Worm (Caenorhabditis elegans): Measurements from ENCODE around the gene ztf-1.

ztf-1 gene

ce11 chrIII:8795595-8796141 lies 3.5 kb upstream of the ztf-1 start:
- peak; percentile 60 for TF ChIP-seq nhr-77 (tag; optimal IDR thresholded peaks at IDR 0.05)
- peak; percentile 68 for TF ChIP-seq egl-5 (tag; optimal IDR thresholded peaks at IDR 0.05)
- peak; percentile 78 for TF ChIP-seq ztf-4 (tag; optimal IDR thresholded peaks at IDR 0.05)
- TF ChIP-seq ZK546.5 (tag; optimal IDR thresholded peaks at IDR 0.05), result no peak
- peak; percentile 53 for TF ChIP-seq ceh-9 (tag; optimal IDR thresholded peaks at IDR 0.05)
- peak; percentile 88 for TF ChIP-seq egl-27 (tag; optimal IDR thresholded peaks at IDR 0.05)
- TF ChIP-seq nhr-25 (tag; optimal IDR thresholded peaks at IDR 0.05), result peak; percentile 98
- peak; percentile 96 for TF ChIP-seq mdl-1 (tag; optimal IDR thresholded peaks at IDR 0.05)
- TF ChIP-seq sea-2 (GFP tag; optimal IDR thresholded peaks at IDR 0.05), result peak; percentile 94
- no peak for TF ChIP-seq fkh-2 (tag; optimal IDR thresholded peaks at IDR 0.05)
- TF ChIP-seq pqm-1 (tag; optimal IDR thresholded peaks at IDR 0.05), result peak; percentile 85
- TF ChIP-seq fos-1 (tag; optimal IDR thresholded peaks at IDR 0.05), result peak; percentile 53
- peak; percentile 2 for TF ChIP-seq nhr-76 (tag; optimal IDR thresholded peaks at IDR 0.05)
- peak in 1 of 3 experiments; percentile 36 for TF ChIP-seq elt-3 (tag; optimal IDR thresholded peaks at IDR 0.05)
- TF ChIP-seq mml-1 (tag; optimal IDR thresholded peaks at IDR 0.05), result no peak
- peak; percentile 71 for TF ChIP-seq lin-15B (tag; optimal IDR thresholded peaks at IDR 0.05)
- peak; percentile 90 for TF ChIP-seq pha-4 (tag; optimal IDR thresholded peaks at IDR 0.05)
- peak; percentile 54 for TF ChIP-seq skn-1 (tag; optimal IDR thresholded peaks at IDR 0.05)
- TF ChIP-seq nhr-23 (tag; optimal IDR thresholded peaks at IDR 0.05), result peak; percentile 99
- peak; percentile 95 for TF ChIP-seq unc-62 (GFP tag; optimal IDR thresholded peaks at IDR 0.05)
- no peak for TF ChIP-seq nhr-67 (tag; optimal IDR thresholded peaks at IDR 0.05)
- TF ChIP-seq nhr-11 (tag; optimal IDR thresholded peaks at IDR 0.05), result peak; percentile 93
- peak; percentile 95 for TF ChIP-seq ceh-28 (tag; optimal IDR thresholded peaks at IDR 0.05)
- TF ChIP-seq elt-1 (tag; optimal IDR thresholded peaks at IDR 0.05), result peak; percentile 83
- TF ChIP-seq nfya-1 (tag; optimal IDR thresholded peaks at IDR 0.05; ENCODE audit: insufficient read depth), result peak; percentile 97
- peak; percentile 66 for TF ChIP-seq elt-2 (tag; optimal IDR thresholded peaks at IDR 0.05)
- TF ChIP-seq nhr-12 (tag; optimal IDR thresholded peaks at IDR 0.05), result no peak
- peak; percentile 93 for TF ChIP-seq tbx-2 (tag; optimal IDR thresholded peaks at IDR 0.05)
- peak; percentile 95 for TF ChIP-seq fkh-10 (GFP tag; optimal IDR thresholded peaks at IDR 0.05)
- peak; percentile 20 for TF ChIP-seq unc-39 (tag; optimal IDR thresholded peaks at IDR 0.05)
- peak; percentile 100 for TF ChIP-seq hmg-11 (tag; optimal IDR thresholded peaks at IDR 0.05)
- peak; percentile 97 for TF ChIP-seq nhr-43 (tag; optimal IDR thresholded peaks at IDR 0.05; ENCODE audit: poor library complexity, severe bottlenecking)
- peak; percentile 87 for TF ChIP-seq zag-1 (tag; optimal IDR thresholded peaks at IDR 0.05)
- peak; percentile 91 for TF ChIP-seq ceh-82 (tag; optimal IDR thresholded peaks at IDR 0.05)
- TF ChIP-seq ama-1 (optimal IDR thresholded peaks at IDR 0.05), result peak; percentile 60
- no peak for TF ChIP-seq ztf-11 (tag; optimal IDR thresholded peaks at IDR 0.05)
- no peak for TF ChIP-seq aly-2 (tag; optimal IDR thresholded peaks at IDR 0.05)
- peak; percentile 97 for TF ChIP-seq snpc-4 (tag; optimal IDR thresholded peaks at IDR 0.05)
- no peak for TF ChIP-seq nhr-28 (tag; optimal IDR thresholded peaks at IDR 0.05)
- TF ChIP-seq lin-39 (tag; optimal IDR thresholded peaks at IDR 0.05), result peak; percentile 93
- TF ChIP-seq daf-12 (tag; optimal IDR thresholded peaks at IDR 0.05), result peak; percentile 63
- peak; percentile 94 for TF ChIP-seq lsy-12 (tag; optimal IDR thresholded peaks at IDR 0.05)
- TF ChIP-seq jun-1 (tag; optimal IDR thresholded peaks at IDR 0.05), result peak; percentile 96
- TF ChIP-seq eor-1 (tag; optimal IDR thresholded peaks at IDR 0.05), result peak in 1 of 2 experiments; percentile 41
- peak; percentile 83 for TF ChIP-seq R02D3.7 (tag; optimal IDR thresholded peaks at IDR 0.05)
- TF ChIP-seq nhr-237 (tag; optimal IDR thresholded peaks at IDR 0.05), result no peak
- TF ChIP-seq ceh-16 (tag; optimal IDR thresholded peaks at IDR 0.05), result no peak
